Fruit fly (Drosophila melanogaster): ENCODE results near the gene CG34124.

The CG34124 gene

DNA sequence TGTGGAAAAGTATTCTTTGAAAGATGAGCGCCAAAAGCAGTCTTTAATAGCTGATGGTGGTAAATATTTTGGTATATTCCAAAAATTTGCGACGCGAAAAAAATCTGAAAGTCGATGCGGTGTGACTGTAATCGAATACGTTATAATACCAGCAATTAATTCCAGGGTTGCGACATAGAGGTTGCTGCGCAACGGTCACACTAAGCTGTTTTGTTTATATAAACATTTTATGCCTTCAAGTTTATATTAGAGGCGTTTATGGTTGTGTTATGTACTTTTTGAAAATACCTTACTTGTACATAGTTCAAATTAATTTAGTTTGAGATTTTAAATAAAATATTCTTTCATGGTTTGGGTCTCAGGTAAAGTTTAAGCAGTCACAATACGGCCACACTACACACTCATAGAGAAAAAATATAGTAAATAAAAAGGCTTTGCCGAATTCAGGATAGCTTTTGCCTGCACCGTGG is 13.2 kb downstream of the CG34124 start, which contains the start of gene CG14043 (continued):
- TF ChIP-seq CG17385 (GFP tag; optimal IDR thresholded peaks at IDR 0.05), result no peak
- no peak for TF ChIP-seq corto (GFP tag; optimal IDR thresholded peaks at IDR 0.05)
- TF ChIP-seq lmd (GFP tag; IDR thresholded peaks at IDR 0.05), result no peak
- TF ChIP-seq sr (GFP tag; IDR thresholded peaks at IDR 0.05), result no peak
- peak; percentile 21 for TF ChIP-seq twi (tag; optimal IDR thresholded peaks at IDR 0.05)
- TF ChIP-seq CG17802 (tag; optimal IDR thresholded peaks at IDR 0.05), result no peak
- TF ChIP-seq Nf-YB (GFP tag; optimal IDR thresholded peaks at IDR 0.05), result no peak
- TF ChIP-seq vvl (GFP tag; IDR thresholded peaks at IDR 0.05), result no peak
- TF ChIP-seq Xbp1 (GFP tag; optimal IDR thresholded peaks at IDR 0.05), result peak; percentile 36
- TF ChIP-seq NC2β (GFP tag; optimal IDR thresholded peaks at IDR 0.05), result peak; percentile 42
- TF ChIP-seq ash1 (GFP tag; optimal IDR thresholded peaks at IDR 0.05), result no peak
- no peak for TF ChIP-seq CG4404 (GFP tag; IDR thresholded peaks at IDR 0.05)
- no peak for TF ChIP-seq jigr1 (GFP tag; IDR thresholded peaks at IDR 0.05)
- TF ChIP-seq Sox100B (GFP tag; optimal IDR thresholded peaks at IDR 0.05), result no peak
- no peak for TF ChIP-seq mld (GFP tag; IDR thresholded peaks at IDR 0.05; ENCODE audit: partially characterized antibody)
- no peak for TF ChIP-seq CG10959 (GFP tag; IDR thresholded peaks at IDR 0.05)
- TF ChIP-seq Hmr (GFP tag; optimal IDR thresholded peaks at IDR 0.05), result no peak
- TF ChIP-seq trh (GFP tag; optimal IDR thresholded peaks at IDR 0.05), result no peak
- TF ChIP-seq CG2129 (GFP tag; IDR thresholded peaks at IDR 0.05; ENCODE audit: partially characterized antibody), result no peak
- peak; percentile 69 for TF ChIP-seq MBD-R2 (GFP tag; IDR thresholded peaks at IDR 0.05)
- TF ChIP-seq Atf-2 (GFP tag; optimal IDR thresholded peaks at IDR 0.05), result no peak
- TF ChIP-seq ham (GFP tag; IDR thresholded peaks at IDR 0.05), result no peak
- TF ChIP-seq CG2889 (GFP tag; IDR thresholded peaks at IDR 0.05), result no peak
- no peak for TF ChIP-seq CG32772 (GFP tag; IDR thresholded peaks at IDR 0.05)
- TF ChIP-seq CG18476 (GFP tag; optimal IDR thresholded peaks at IDR 0.05), result no peak
- no peak for TF ChIP-seq abd-A (tag; optimal IDR thresholded peaks at IDR 0.05)
- TF ChIP-seq CG11695 (GFP tag; IDR thresholded peaks at IDR 0.05), result no peak
- TF ChIP-seq trem (tag; optimal IDR thresholded peaks at IDR 0.05), result peak; percentile 86
- TF ChIP-seq Chrac-16 (GFP tag; optimal IDR thresholded peaks at IDR 0.05), result peak; percentile 17
- TF ChIP-seq Dip2 (GFP tag; IDR thresholded peaks at IDR 0.05), result no peak
- TF ChIP-seq toy (GFP tag; IDR thresholded peaks at IDR 0.05), result no peak
- no peak for TF ChIP-seq ATbp (GFP tag; optimal IDR thresholded peaks at IDR 0.05)
- peak in 1 of 3 experiments; percentile 5 for TF ChIP-seq lola (GFP tag; optimal IDR thresholded peaks at IDR 0.05)
- TF ChIP-seq CG17912 (GFP tag; optimal IDR thresholded peaks at IDR 0.05), result no peak
- TF ChIP-seq Hand (GFP tag; optimal IDR thresholded peaks at IDR 0.05), result no peak
- TF ChIP-seq HLHmδ (GFP tag; optimal IDR thresholded peaks at IDR 0.05), result no peak
- TF ChIP-seq gcm (GFP tag; optimal IDR thresholded peaks at IDR 0.05), result no peak
- TF ChIP-seq sna (GFP tag; IDR thresholded peaks at IDR 0.05; ENCODE audit: partially characterized antibody), result no peak
- no peak; the same call in 2 of the 3 replicates for TF ChIP-seq croc (GFP tag; conservative IDR thresholded peaks at IDR 0.05)
- TF ChIP-seq CG4854 (GFP tag; optimal IDR thresholded peaks at IDR 0.05), result no peak
- TF ChIP-seq NC2α (GFP tag; optimal IDR thresholded peaks at IDR 0.05), result no peak
- no peak for TF ChIP-seq CG10462 (GFP tag; optimal IDR thresholded peaks at IDR 0.05)
- TF ChIP-seq Abd-B (GFP tag; optimal IDR thresholded peaks at IDR 0.05), result no peak
- TF ChIP-seq CG7928 (GFP tag; optimal IDR thresholded peaks at IDR 0.05), result peak; percentile 91
- TF ChIP-seq CG10209 (GFP tag; optimal IDR thresholded peaks at IDR 0.05), result no peak
- TF ChIP-seq CG9817 (tag; optimal IDR thresholded peaks at IDR 0.05), result peak; percentile 13
- no peak for TF ChIP-seq CG11247 (GFP tag; IDR thresholded peaks at IDR 0.05)
- no peak for TF ChIP-seq ssp (GFP tag; IDR thresholded peaks at IDR 0.05)
- TF ChIP-seq ac (GFP tag; optimal IDR thresholded peaks at IDR 0.05), result no peak
- TF ChIP-seq Antp (GFP tag; optimal IDR thresholded peaks at IDR 0.05), result no peak
- peak; percentile 91 for TF ChIP-seq CG12659 (GFP tag; optimal IDR thresholded peaks at IDR 0.05)

Data from whole organism, embryonic.